Worm (Caenorhabditis elegans): Measurements from ENCODE around the gene C46F9.6.

- TF ChIP-seq peb-1 (tag; optimal IDR thresholded peaks at IDR 0.05): no peak
- no peak for TF ChIP-seq blmp-1 (tag; optimal IDR thresholded peaks at IDR 0.05; ENCODE audit: insufficient read depth)
- TF ChIP-seq mbf-1 (tag; optimal IDR thresholded peaks at IDR 0.05): no peak
- no peak for TF ChIP-seq elt-1 (tag; optimal IDR thresholded peaks at IDR 0.05)
- TF ChIP-seq unc-62 (GFP tag; optimal IDR thresholded peaks at IDR 0.05): no peak
Observed at ce11 chrII:1939652-1940051, 41.6 kb downstream of the C46F9.6 start, which contains the start of gene ZK250.13.
